Fruit fly (Drosophila melanogaster) whole organism, embryonic: ENCODE measurements around the gene tsl.

Experiments used
- CG10366 ChIP-seq: fragments of 200-800 bp; sonication (Bioruptor generic); IDR thresholded peaks from 2 replicates; pipeline ENCODE4 v1.3.6; 2022; ENCODE audit warnings: missing biosample characterization, missing genetic modification characterization
- CG10543 ChIP-seq: fragments of 200-800 bp; sonication (Bioruptor generic); optimal IDR thresholded peaks from 3 replicates; lab custom pipeline; 2017; ENCODE audit warnings: missing biosample characterization, mild to moderate bottlenecking, missing genetic modification characterization, moderate library complexity
- CG12104 ChIP-seq: fragments of 200-800 bp; sonication (Bioruptor generic); optimal IDR thresholded peaks from 3 replicates; lab custom pipeline; 2016; ENCODE audit warnings: missing biosample characterization, missing genetic modification characterization
- CG1233 ChIP-seq: fragments of 200-800 bp; sonication (Bioruptor generic); optimal IDR thresholded peaks from 4 replicates; lab custom pipeline; 2018; ENCODE audit warnings: missing biosample characterization, mild to moderate bottlenecking, missing genetic modification characterization
- CG15011 ChIP-seq: fragments of 200-800 bp; sonication (Bioruptor generic); optimal IDR thresholded peaks from 3 replicates; lab custom pipeline; 2018; ENCODE audit warnings: missing biosample characterization, mild to moderate bottlenecking, missing genetic modification characterization
- CG16813 ChIP-seq: fragments of 200-800 bp; sonication (Bioruptor generic); IDR thresholded peaks from 3 replicates; pipeline ENCODE4 v1.3.6; 2022; ENCODE audit warnings: missing biosample characterization, missing genetic modification characterization; ENCODE audit not compliant: partially characterized antibody
- CG1832 ChIP-seq: fragments of 200-800 bp; sonication (Bioruptor generic); optimal IDR thresholded peaks from 2 replicates; lab custom pipeline; 2017; ENCODE audit warnings: missing biosample characterization, mild to moderate bottlenecking, missing genetic modification characterization, inconsistent platforms
- CG3163 ChIP-seq: fragments of 200-800 bp; sonication (Bioruptor generic); optimal IDR thresholded peaks from 3 replicates; lab custom pipeline; 2016; ENCODE audit warnings: missing biosample characterization, missing genetic modification characterization
- CG32532 ChIP-seq: fragments of 200-800 bp; sonication (Bioruptor generic); IDR thresholded peaks from 2 replicates; pipeline ENCODE4 v1.3.6; 2022; ENCODE audit warnings: missing biosample characterization, missing genetic modification characterization
- CG33557 ChIP-seq: fragments of 200-800 bp; sonication (Bioruptor generic); optimal IDR thresholded peaks from 2 replicates; lab custom pipeline; 2019; ENCODE audit warnings: missing biosample characterization, mild to moderate bottlenecking, missing genetic modification characterization, moderate library complexity
- CG3838 ChIP-seq: fragments of 200-800 bp; sonication (Bioruptor generic); optimal IDR thresholded peaks from 3 replicates; lab custom pipeline; 2016; ENCODE audit warnings: missing biosample characterization, missing genetic modification characterization
- CG6813 ChIP-seq: fragments of 200-800 bp; sonication (Bioruptor generic); optimal IDR thresholded peaks from 2 replicates; lab custom pipeline; 2017; ENCODE audit warnings: missing biosample characterization, missing genetic modification characterization, mild to moderate bottlenecking, moderate library complexity, missing genetic modification reagents
- CG8924 ChIP-seq: fragments of 200-800 bp; optimal IDR thresholded peaks from 3 replicates; lab custom pipeline; 2019; ENCODE audit warnings: missing biosample characterization, mild to moderate bottlenecking, missing genetic modification characterization, moderate library complexity
- CG8944 ChIP-seq: fragments of 200-800 bp; sonication (Bioruptor generic); optimal IDR thresholded peaks from 3 replicates; lab custom pipeline; 2016; ENCODE audit warnings: missing biosample characterization, missing genetic modification characterization
- CTCF ChIP-seq: fragments of 200-800 bp; sonication (Bioruptor generic); optimal IDR thresholded peaks from 2 replicates; lab custom pipeline; 2017; ENCODE audit warnings: missing biosample characterization, mild to moderate bottlenecking, missing genetic modification characterization, moderate library complexity
- CrebB ChIP-seq: fragments of 200-800 bp; sonication (Bioruptor generic); optimal IDR thresholded peaks from 3 replicates; lab custom pipeline; 2018; ENCODE audit warnings: missing biosample characterization, mild to moderate bottlenecking, missing genetic modification characterization
- Gsc ChIP-seq: fragments of 200-800 bp; sonication (Bioruptor generic); IDR thresholded peaks from 2 replicates; pipeline ENCODE4 v1.3.6; 2022; ENCODE audit warnings: missing biosample characterization, missing genetic modification characterization
- H15 ChIP-seq: fragments of 200-800 bp; sonication (Bioruptor generic); IDR thresholded peaks from 3 replicates; pipeline ENCODE4 v1.3.6; 2022; ENCODE audit warnings: missing biosample characterization, missing genetic modification characterization
- HLH4C ChIP-seq: fragments of 200-800 bp; sonication (Bioruptor generic); IDR thresholded peaks from 3 replicates; pipeline ENCODE4 v1.3.6; 2022; ENCODE audit warnings: missing biosample characterization, missing genetic modification characterization; ENCODE audit not compliant: partially characterized antibody
- Hey ChIP-seq: fragments of 200-800 bp; sonication (Bioruptor generic); optimal IDR thresholded peaks from 3 replicates; lab custom pipeline; 2018; ENCODE audit warnings: missing biosample characterization, mild to moderate bottlenecking, missing genetic modification characterization
- MTF-1 ChIP-seq: fragments of 200-800 bp; sonication (Bioruptor generic); optimal IDR thresholded peaks from 2 replicates; lab custom pipeline; 2018; ENCODE audit warnings: missing biosample characterization, mild to moderate bottlenecking, missing genetic modification characterization, borderline replicate concordance
- Myb ChIP-seq: fragments of 200-800 bp; sonication (Bioruptor generic); optimal IDR thresholded peaks from 2 replicates; lab custom pipeline; 2016; ENCODE audit warnings: missing biosample characterization, missing genetic modification characterization
- Scr ChIP-seq: fragments of 200-800 bp; sonication (Bioruptor generic); IDR thresholded peaks from 2 replicates; pipeline ENCODE4 v1.3.6; 2022; ENCODE audit warnings: missing biosample characterization, missing genetic modification characterization; ENCODE audit not compliant: partially characterized antibody
- Sox102F ChIP-seq: fragments of 200-800 bp; sonication (Bioruptor generic); optimal IDR thresholded peaks from 2 replicates; lab custom pipeline; 2018; ENCODE audit warnings: missing biosample characterization, mild to moderate bottlenecking, missing genetic modification characterization, moderate library complexity
- Sry-δ ChIP-seq: fragments of 200-800 bp; sonication (Bioruptor generic); optimal IDR thresholded peaks from 2 replicates; lab custom pipeline; 2016; ENCODE audit warnings: missing biosample characterization, missing genetic modification characterization
- Xrp1 ChIP-seq: fragments of 200-800 bp; sonication (Bioruptor generic); IDR thresholded peaks from 2 replicates; pipeline ENCODE4 v1.3.6; 2022; ENCODE audit warnings: missing biosample characterization, missing genetic modification characterization
- ash1 ChIP-seq: fragments of 200-800 bp; sonication (Bioruptor generic); optimal IDR thresholded peaks from 2 replicates; lab custom pipeline; 2018; ENCODE audit warnings: missing biosample characterization, mild to moderate bottlenecking, missing genetic modification characterization
- caup ChIP-seq: fragments of 200-800 bp; sonication (Bioruptor generic); optimal IDR thresholded peaks from 3 replicates; lab custom pipeline; 2017; ENCODE audit warnings: missing biosample characterization, mild to moderate bottlenecking, missing genetic modification characterization, moderate library complexity; ENCODE audit not compliant: severe bottlenecking
- chn ChIP-seq: fragments of 200-800 bp; sonication (Bioruptor generic); optimal IDR thresholded peaks from 2 replicates; lab custom pipeline; 2016; ENCODE audit warnings: missing biosample characterization, missing genetic modification characterization
- crp ChIP-seq, 2 experiments: fragments of 200-800 bp; sonication (Bioruptor generic); optimal IDR thresholded peaks; 2 replicates in 1 of 2; 3 replicates in 1 of 2; lab custom pipeline; 2017; ENCODE audit warnings: missing biosample characterization in 2 of 2, missing genetic modification characterization in 2 of 2, mild to moderate bottlenecking in 1 of 2, moderate library complexity in 1 of 2
- cwo ChIP-seq: fragments of 200-800 bp; sonication (Bioruptor generic); optimal IDR thresholded peaks from 3 replicates; lab custom pipeline; 2017; ENCODE audit warnings: missing biosample characterization, missing genetic modification characterization, mild to moderate bottlenecking, moderate library complexity, missing genetic modification reagents
- eve ChIP-seq, 2 experiments: fragments of >200 bp; optimal IDR thresholded peaks; 2 replicates each; lab custom pipeline; 2017; ENCODE audit warnings: missing biosample characterization in 2 of 2, missing genetic modification characterization in 2 of 2
- ftz-f1 ChIP-seq: fragments of 200-800 bp; sonication (Bioruptor generic); optimal IDR thresholded peaks from 2 replicates; lab custom pipeline; 2016; ENCODE audit warnings: missing biosample characterization, missing genetic modification characterization
- gce ChIP-seq: fragments of 200-800 bp; sonication (Bioruptor generic); IDR thresholded peaks from 3 replicates; pipeline ENCODE4 v1.3.6; 2022; ENCODE audit warnings: missing biosample characterization, missing genetic modification characterization
- gt ChIP-seq: fragments of 200-800 bp; sonication (Bioruptor generic); IDR thresholded peaks from 2 replicates; pipeline ENCODE4 v1.3.6; 2022; ENCODE audit warnings: missing biosample characterization, missing genetic modification characterization
- hth ChIP-seq: fragments of >200 bp; optimal IDR thresholded peaks from 2 replicates; lab custom pipeline; 2017; ENCODE audit warnings: inconsistent platforms
- lola ChIP-seq, 3 experiments: fragments of >200 bp in 2 of 3; fragments of 200-800 bp in 1 of 3; sonication (Bioruptor generic) in 1 of 3; optimal IDR thresholded peaks; 2 replicates each; lab custom pipeline; 2017 to 2019; ENCODE audit warnings: missing biosample characterization in 3 of 3, missing genetic modification characterization in 3 of 3, mild to moderate bottlenecking in 1 of 3, moderate library complexity in 1 of 3
- lov ChIP-seq, 2 experiments: fragments of 200-800 bp in 1 of 2; fragments of >200 bp in 1 of 2; sonication (Bioruptor generic) in 1 of 2; IDR thresholded peaks in 1 of 2; optimal IDR thresholded peaks in 1 of 2; 2 replicates in 1 of 2; 3 replicates in 1 of 2; pipeline versions ENCODE4 v1.3.6 to Lab custom; 2017 to 2022; ENCODE audit warnings: missing biosample characterization in 1 of 2, missing genetic modification characterization in 1 of 2
- mam ChIP-seq: fragments of 200-800 bp; sonication (Bioruptor generic); optimal IDR thresholded peaks from 3 replicates; lab custom pipeline; 2016; ENCODE audit warnings: missing biosample characterization, missing genetic modification characterization
- pros ChIP-seq: fragments of 200-800 bp; sonication (Bioruptor generic); optimal IDR thresholded peaks from 3 replicates; lab custom pipeline; 2019; ENCODE audit warnings: missing biosample characterization, mild to moderate bottlenecking, missing genetic modification characterization, moderate library complexity
- pum ChIP-seq: fragments of 200-800 bp; sonication (Bioruptor generic); optimal IDR thresholded peaks from 2 replicates; lab custom pipeline; 2016; ENCODE audit warnings: missing biosample characterization, missing genetic modification characterization
- rib ChIP-seq: fragments of 200-800 bp; sonication (Bioruptor generic); IDR thresholded peaks from 2 replicates; pipeline ENCODE4 v1.3.6; 2022; ENCODE audit warnings: missing biosample characterization, missing genetic modification characterization
- scrt ChIP-seq: fragments of 200-800 bp; sonication (Bioruptor generic); optimal IDR thresholded peaks from 2 replicates; lab custom pipeline; 2018; ENCODE audit warnings: missing biosample characterization, mild to moderate bottlenecking, missing genetic modification characterization, moderate library complexity
- sna ChIP-seq: fragments of 200-800 bp; sonication (Bioruptor generic); IDR thresholded peaks from 2 replicates; pipeline ENCODE4 v1.3.6; 2022; ENCODE audit warnings: missing biosample characterization, missing genetic modification characterization; ENCODE audit not compliant: partially characterized antibody
- tgo ChIP-seq: fragments of 200-800 bp; sonication (Bioruptor generic); IDR thresholded peaks from 3 replicates; pipeline ENCODE4 v1.3.6; 2022; ENCODE audit warnings: missing biosample characterization, missing genetic modification characterization
- ttk ChIP-seq: fragments of 200-800 bp; sonication (Bioruptor generic); IDR thresholded peaks from 2 replicates; pipeline ENCODE4 v2.1.2; 2022; ENCODE audit warnings: missing biosample characterization, missing genetic modification characterization
- twi ChIP-seq: fragments of 200-800 bp; optimal IDR thresholded peaks from 2 replicates; lab custom pipeline; 2019; ENCODE audit warnings: missing biosample characterization, mild to moderate bottlenecking, missing genetic modification characterization, moderate library complexity
- unc-4 ChIP-seq: fragments of 200-800 bp; sonication (Bioruptor generic); IDR thresholded peaks from 2 replicates; pipeline ENCODE4 v1.3.6; 2022; ENCODE audit warnings: missing biosample characterization, missing genetic modification characterization; ENCODE audit not compliant: partially characterized antibody
- unpg ChIP-seq: fragments of 200-800 bp; sonication (Bioruptor generic); optimal IDR thresholded peaks from 3 replicates; lab custom pipeline; 2018; ENCODE audit warnings: missing biosample characterization, mild to moderate bottlenecking, missing genetic modification characterization, moderate library complexity
- usp ChIP-seq: fragments of >200 bp; optimal IDR thresholded peaks from 2 replicates; lab custom pipeline; 2017; ENCODE audit warnings: missing biosample characterization, missing genetic modification characterization

Gene tsl

DNA sequence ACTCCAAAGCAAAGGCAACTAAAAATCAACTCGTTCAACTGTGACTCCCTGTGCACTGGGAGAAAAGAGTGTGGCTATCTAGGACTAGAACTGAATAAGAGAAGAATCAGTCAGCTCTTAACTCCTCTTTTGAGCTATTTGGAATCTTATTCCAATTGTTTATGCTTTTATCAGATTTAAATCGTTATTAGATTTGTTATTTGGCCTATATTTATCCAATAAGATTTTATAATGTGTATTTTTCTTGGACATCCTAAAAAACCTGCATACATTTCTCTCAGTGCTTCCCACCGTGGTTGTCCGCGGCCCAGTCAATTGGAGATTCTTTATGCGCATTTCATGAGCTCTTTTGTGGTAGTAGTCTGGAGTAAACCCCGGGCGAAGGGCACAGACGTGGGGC is 888 bp downstream of the tsl start (continued):
- TF ChIP-seq CG16813 (GFP tag; lab: Robert Waterston, UW) (no peak), CG3163 (GFP tag; lab: Kevin White, UChicago) (peak; percentile 16), CTCF (no peak), sna (GFP tag; lab: Robert Waterston, UW) (no peak), Sry-δ (GFP tag; lab: Kevin White, UChicago) (peak; percentile 18), CG32532 (GFP tag; lab: Robert Waterston, UW) (peak; percentile 47; the same call in 1 of the 2 replicates), Gsc (GFP tag; lab: Robert Waterston, UW) (no peak), crp (GFP tag; optimal IDR thresholded peaks at IDR 0.05; lab: Kevin White, UChicago) (no peak), MTF-1 (GFP tag; lab: Kevin White, UChicago) (peak; percentile 4), eve (GFP tag; optimal IDR thresholded peaks at IDR 0.05; lab: Kevin White, UChicago) (no peak), scrt (peak; percentile 24), CG8924 (peak; percentile 71), CG3838 (GFP tag; lab: Kevin White, UChicago) (no peak), pros (GFP tag; lab: Kevin White, UChicago) (no peak), Xrp1 (GFP tag; lab: Robert Waterston, UW) (peak; percentile 75), unc-4 (GFP tag; lab: Robert Waterston, UW) (no peak), tgo (peak; percentile 82), CG1832 (GFP tag; lab: Kevin White, UChicago) (no peak), CG12104 (GFP tag; lab: Kevin White, UChicago) (peak; percentile 31), Hey (no peak), CG10366 (GFP tag; lab: Robert Waterston, UW) (peak; percentile 57), caup (GFP tag; lab: Kevin White, UChicago) (peak; percentile 35), usp (no peak), twi (tag; lab: Kevin White, UChicago) (peak; percentile 39), CG33557 (GFP tag; lab: Kevin White, UChicago) (peak; percentile 16), Scr (no peak), gce (no peak), hth (lab: Kevin White, UChicago) (no peak), ttk (0 out of 2 replicates have a peak, but pooled peaks have one; percentile 21), Myb (no peak), CG8944 (GFP tag; lab: Kevin White, UChicago) (peak; percentile 24), H15 (GFP tag; lab: Robert Waterston, UW) (peak; percentile 55; the same call in 2 of the 3 replicates), ash1 (no peak), CG1233 (peak; percentile 35), CG15011 (GFP tag; lab: Kevin White, UChicago) (peak; percentile 18), CrebB (no peak), rib (GFP tag; lab: Robert Waterston, UW) (no peak), Sox102F (GFP tag; lab: Kevin White, UChicago) (peak; percentile 62), mam (GFP tag; lab: Kevin White, UChicago) (peak; percentile 76), cwo (peak; percentile 36), pum (GFP tag; lab: Kevin White, UChicago) (peak; percentile 51), gt (no peak), HLH4C (GFP tag; lab: Robert Waterston, UW) (no peak), lola (GFP tag; optimal IDR thresholded peaks at IDR 0.05; lab: Kevin White, UChicago) (peak in 1 of 3 experiments; percentile 71), lov (optimal IDR thresholded peaks at IDR 0.05; lab: Kevin White, UChicago) (no peak), lov (GFP tag; IDR thresholded peaks at IDR 0.05; lab: Robert Waterston, UW) (no peak), CG10543 (GFP tag; lab: Kevin White, UChicago) (peak; percentile 7), ftz-f1 (GFP tag; lab: Kevin White, UChicago) (no peak), CG6813 (peak; percentile 41), unpg (peak; percentile 62), chn (peak; percentile 41)
